Worm (Caenorhabditis elegans): ENCODE results near the gene nhr-204.
A peak's percentile ranks its signal among the peaks of the same experiment; 100 is the strongest.

Gene nhr-204

DNA sequence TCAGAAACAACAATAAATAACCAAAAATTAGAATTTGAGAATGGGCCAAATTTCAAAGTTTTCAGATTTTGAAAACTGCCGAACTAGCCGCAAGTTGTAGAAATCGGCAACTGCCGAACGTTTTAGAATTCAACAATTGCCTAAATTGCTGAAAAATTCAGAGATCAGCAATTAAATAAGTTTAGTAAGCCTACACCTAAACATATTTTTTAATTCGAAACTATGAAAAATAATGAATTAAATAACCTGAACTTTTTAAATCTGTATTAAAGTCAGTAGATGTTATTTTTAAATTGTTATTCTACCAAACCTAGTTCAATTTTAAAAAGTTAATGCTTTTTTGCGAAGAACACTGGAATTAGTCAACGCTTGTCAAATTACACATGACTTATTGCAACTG lies at the start of gene nhr-204:
Gene nhr-204 (minus strand): TSS at position 101 of the 400 bp plus-strand sequence.
- TF ChIP-seq egl-5 (tag; optimal IDR thresholded peaks at IDR 0.05) (no peak), unc-62 (GFP tag; optimal IDR thresholded peaks at IDR 0.05) (no peak), ceh-16 (tag; optimal IDR thresholded peaks at IDR 0.05) (no peak), fos-1 (tag; optimal IDR thresholded peaks at IDR 0.05) (no peak)

DNA sequence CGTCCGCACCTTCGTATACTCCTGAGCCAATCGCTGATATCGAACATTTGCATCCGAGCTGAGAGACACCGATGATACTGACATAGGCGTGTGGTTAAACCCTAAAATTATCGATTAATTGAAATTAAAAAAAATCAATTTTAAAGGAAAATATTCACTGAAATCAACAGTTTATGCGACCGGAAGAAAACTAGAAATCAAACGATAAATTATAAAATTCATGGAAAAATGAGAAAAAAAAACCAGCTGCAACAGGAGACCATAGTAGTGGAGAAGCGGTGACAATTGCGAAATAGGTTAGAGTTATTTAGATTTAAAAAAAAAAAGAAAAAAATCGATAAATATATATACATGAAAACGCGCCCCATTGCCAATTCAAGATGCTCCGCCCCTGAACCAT lies 46.0 kb upstream of the nhr-204 start, which contains the start of gene F33E11.3:
Gene F33E11.3 (minus strand): TSS at position 101 of the 400 bp plus-strand sequence.
- TF ChIP-seq ceh-82 (tag; optimal IDR thresholded peaks at IDR 0.05) = no peak
- peak; percentile 43 for TF ChIP-seq ceh-28 (tag; optimal IDR thresholded peaks at IDR 0.05)
- no peak for TF ChIP-seq tbx-2 (tag; optimal IDR thresholded peaks at IDR 0.05)

DNA sequence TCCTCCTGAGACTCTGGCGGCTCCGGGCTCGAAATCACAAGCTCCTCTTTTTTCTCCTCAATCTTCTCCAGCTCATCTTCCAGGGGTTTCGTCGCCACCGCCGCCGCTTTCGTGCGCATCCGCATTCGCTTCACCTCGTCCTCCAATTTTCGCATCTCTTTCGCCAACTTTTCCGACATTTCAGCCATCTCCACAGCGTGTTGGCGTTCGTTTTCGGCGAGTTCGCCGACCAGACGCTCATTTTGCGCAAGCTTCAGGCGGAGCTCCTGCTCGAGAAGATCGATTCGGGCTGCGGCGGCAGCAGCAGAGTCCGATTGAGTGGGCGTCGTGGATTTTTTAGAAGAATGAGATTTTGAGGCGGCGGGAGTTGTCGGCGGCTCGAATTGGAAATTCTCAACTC lies 44.6 kb upstream of the nhr-204 start:
- TF ChIP-seq ztf-4 (tag; optimal IDR thresholded peaks at IDR 0.05) (no peak), nhr-77 (tag; optimal IDR thresholded peaks at IDR 0.05) (no peak), ceh-82 (tag; optimal IDR thresholded peaks at IDR 0.05) (no peak), ZK546.5 (tag; optimal IDR thresholded peaks at IDR 0.05) (no peak), fos-1 (tag; optimal IDR thresholded peaks at IDR 0.05) (no peak), elt-2 (tag; optimal IDR thresholded peaks at IDR 0.05) (no peak)

- TF ChIP-seq unc-39 (tag; optimal IDR thresholded peaks at IDR 0.05) (no peak), elt-2 (tag; optimal IDR thresholded peaks at IDR 0.05) (no peak), lin-39 (tag; optimal IDR thresholded peaks at IDR 0.05) (no peak), nhr-237 (tag; optimal IDR thresholded peaks at IDR 0.05) (no peak), nhr-77 (tag; optimal IDR thresholded peaks at IDR 0.05) (no peak), ceh-82 (tag; optimal IDR thresholded peaks at IDR 0.05) (no peak), aly-2 (tag; optimal IDR thresholded peaks at IDR 0.05) (no peak), daf-12 (tag; optimal IDR thresholded peaks at IDR 0.05) (no peak), elt-1 (tag; optimal IDR thresholded peaks at IDR 0.05) (no peak), elt-3 (tag; optimal IDR thresholded peaks at IDR 0.05) (no peak), nhr-43 (tag; optimal IDR thresholded peaks at IDR 0.05; ENCODE audit: poor library complexity, severe bottlenecking) (no peak), nhr-23 (tag; optimal IDR thresholded peaks at IDR 0.05) (no peak), snpc-4 (tag; optimal IDR thresholded peaks at IDR 0.05) (no peak), pha-4 (tag; optimal IDR thresholded peaks at IDR 0.05) (no peak), egl-5 (tag; optimal IDR thresholded peaks at IDR 0.05) (no peak)
Measured at ce11 chrV:298395-298794, 39.8 kb upstream of the nhr-204 start.

DNA sequence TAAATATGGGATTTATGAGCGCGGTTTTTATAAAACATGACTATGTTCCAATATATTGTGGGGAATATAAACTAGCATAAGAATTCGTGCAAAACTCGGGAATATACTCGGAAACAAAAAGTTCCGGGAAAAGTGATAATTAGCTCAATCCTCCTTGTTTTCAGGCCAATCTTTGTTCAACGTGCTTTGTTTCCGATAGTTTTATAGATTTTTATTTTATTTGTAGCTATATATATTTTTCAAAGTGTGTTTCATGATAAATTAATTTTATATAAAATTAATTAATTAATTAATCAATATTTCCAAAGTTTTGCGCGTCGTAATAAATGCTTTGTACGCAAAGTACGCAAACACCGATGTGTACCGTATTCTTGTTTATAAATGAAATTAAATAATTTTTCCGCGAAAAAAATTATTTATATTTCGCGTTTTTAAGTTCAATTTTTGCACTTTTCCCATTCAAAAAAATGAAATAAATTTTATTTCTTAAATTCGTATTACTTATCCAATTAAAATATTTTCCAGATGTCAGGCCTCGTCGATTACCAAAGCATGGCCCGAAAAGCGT lies 38.9 kb upstream of the nhr-204 start, which contains the start of gene F33E11.2:
Gene F33E11.2 (plus strand): TSS at position 524 of the 568 bp plus-strand sequence.
- TF ChIP-seq ceh-16 (tag; optimal IDR thresholded peaks at IDR 0.05) = no peak
- TF ChIP-seq nhr-43 (tag; optimal IDR thresholded peaks at IDR 0.05; ENCODE audit: poor library complexity, severe bottlenecking) = no peak
- no peak for TF ChIP-seq lin-15B (tag; optimal IDR thresholded peaks at IDR 0.05)
- TF ChIP-seq ceh-9 (tag; optimal IDR thresholded peaks at IDR 0.05) = no peak
- no peak for TF ChIP-seq nhr-67 (tag; optimal IDR thresholded peaks at IDR 0.05)
- TF ChIP-seq unc-39 (tag; optimal IDR thresholded peaks at IDR 0.05) = no peak
- TF ChIP-seq fos-1 (tag; optimal IDR thresholded peaks at IDR 0.05) = no peak

DNA sequence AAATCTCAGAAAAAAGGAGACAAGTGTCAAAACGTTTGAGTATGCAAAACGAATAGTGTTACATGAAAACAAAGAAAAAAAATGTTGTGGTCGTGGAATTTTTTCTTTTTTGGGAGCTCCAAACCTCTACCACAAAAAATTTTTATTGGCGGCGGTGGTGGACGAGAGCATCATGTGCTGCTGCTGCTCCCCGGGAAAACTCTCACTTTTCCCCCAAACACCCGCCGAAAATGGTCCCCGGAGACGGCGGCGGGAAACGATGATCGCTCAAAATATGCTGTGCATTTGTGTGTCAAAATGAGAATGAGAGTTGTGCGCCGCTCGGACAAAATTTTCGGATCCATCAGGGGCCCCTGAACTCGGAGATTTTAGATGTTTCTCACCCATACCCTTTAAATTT lies 37.2 kb upstream of the nhr-204 start:
- TF ChIP-seq ztf-11 (tag; optimal IDR thresholded peaks at IDR 0.05) (no peak), nhr-25 (tag; optimal IDR thresholded peaks at IDR 0.05) (no peak), lin-15B (tag; optimal IDR thresholded peaks at IDR 0.05) (no peak), hmg-11 (tag; optimal IDR thresholded peaks at IDR 0.05) (no peak), nhr-77 (tag; optimal IDR thresholded peaks at IDR 0.05) (no peak), nhr-43 (tag; optimal IDR thresholded peaks at IDR 0.05; ENCODE audit: poor library complexity, severe bottlenecking) (no peak)

DNA sequence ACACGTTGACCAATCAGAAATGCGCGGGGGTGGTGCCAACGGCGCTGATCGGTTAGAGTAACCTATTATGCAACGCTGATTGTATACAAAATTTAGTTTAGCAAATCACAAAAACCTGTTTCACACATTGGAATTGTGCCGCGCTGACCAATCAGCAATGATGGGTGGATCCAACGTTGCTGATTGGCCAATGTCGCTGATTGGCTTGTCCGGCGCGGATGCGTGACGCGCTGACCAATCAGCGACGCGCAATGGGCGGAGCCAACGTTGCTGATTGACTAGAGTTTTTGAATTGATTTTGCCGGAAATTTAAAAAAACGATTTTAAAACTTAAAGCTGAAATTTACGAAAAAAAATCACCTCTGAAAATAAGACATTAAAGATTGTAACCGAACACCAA lies 26.7 kb upstream of the nhr-204 start:
- TF ChIP-seq eor-1 (tag; optimal IDR thresholded peaks at IDR 0.05) (no peak), mdl-1 (tag; optimal IDR thresholded peaks at IDR 0.05) (no peak), pqm-1 (tag; optimal IDR thresholded peaks at IDR 0.05) (no peak), fos-1 (tag; optimal IDR thresholded peaks at IDR 0.05) (no peak), nhr-67 (tag; optimal IDR thresholded peaks at IDR 0.05) (no peak), nfya-1 (tag; optimal IDR thresholded peaks at IDR 0.05; ENCODE audit: insufficient read depth) (peak; percentile 89), ceh-82 (tag; optimal IDR thresholded peaks at IDR 0.05) (no peak), elt-3 (tag; optimal IDR thresholded peaks at IDR 0.05) (no peak)
